Worm (Caenorhabditis elegans): Measurements from ENCODE around the gene fbxa-98.
"Not testable (repeated sequence)": the region's sequence is repeated elsewhere in the genome, so short reads cannot be mapped to it uniquely, and the experiment has no call there.

The fbxa-98 gene

ce11 chrIV:13633165-13633564 is at the start of gene fbxa-98:
TSS of gene fbxa-98 (plus strand) at chrIV:13633407.
- TF ChIP-seq med-1 (GFP tag; optimal IDR thresholded peaks at IDR 0.05; ENCODE audit: insufficient read depth) (no peak), T22C8.4 (GFP tag; IDR thresholded peaks at IDR 0.05) (no peak), tab-1 (GFP tag; IDR thresholded peaks at IDR 0.05) (no peak), flt-1 (GFP tag; IDR thresholded peaks at IDR 0.05) (no peak), cog-1 (tag; optimal IDR thresholded peaks at IDR 0.05) (no peak), ztf-23 (GFP tag; IDR thresholded peaks at IDR 0.05) (no peak), ztf-29 (GFP tag; IDR thresholded peaks at IDR 0.05) (no peak), klf-2 (GFP tag; conservative IDR thresholded peaks at IDR 0.05) (no peak), ref-1 (GFP tag; conservative IDR thresholded peaks at IDR 0.05) (no peak)

ce11 chrIV:13584646-13585045 is 48.6 kb upstream of the fbxa-98 start, which contains the start of gene sru-11:
TSS of gene sru-11 (plus strand) at chrIV:13584946.
- TF ChIP-seq ztf-29 (GFP tag; IDR thresholded peaks at IDR 0.05) (no peak), ztf-23 (GFP tag; IDR thresholded peaks at IDR 0.05) (no peak), cog-1 (tag; optimal IDR thresholded peaks at IDR 0.05) (no peak), flt-1 (GFP tag; IDR thresholded peaks at IDR 0.05) (no peak), med-1 (GFP tag; optimal IDR thresholded peaks at IDR 0.05; ENCODE audit: insufficient read depth) (no peak), ref-1 (GFP tag; conservative IDR thresholded peaks at IDR 0.05) (no peak), klf-2 (GFP tag; conservative IDR thresholded peaks at IDR 0.05) (no peak), tab-1 (GFP tag; IDR thresholded peaks at IDR 0.05) (no peak), T22C8.4 (GFP tag; IDR thresholded peaks at IDR 0.05) (no peak)

ce11 chrIV:13587175-13587574 is 46.0 kb upstream of the fbxa-98 start, which contains the start of gene Y45F10B.12:
TSS of gene Y45F10B.12 (plus strand) at chrIV:13587475.
- no peak for TF ChIP-seq ref-1 (GFP tag; conservative IDR thresholded peaks at IDR 0.05)
- no peak for TF ChIP-seq T22C8.4 (GFP tag; IDR thresholded peaks at IDR 0.05)

ce11 chrIV:13588544-13589043 is 44.6 kb upstream of the fbxa-98 start, which contains the start of gene sru-9:
TSS of gene sru-9 (plus strand) at chrIV:13588993.
- not testable (repeated sequence) for TF ChIP-seq cog-1 (tag; optimal IDR thresholded peaks at IDR 0.05); ref-1 (GFP tag; conservative IDR thresholded peaks at IDR 0.05); ztf-23 (GFP tag; IDR thresholded peaks at IDR 0.05)

ce11 chrIV:13591645-13592044 is 41.6 kb upstream of the fbxa-98 start, which contains the start of gene tsp-5:
TSS of gene tsp-5 (minus strand) at chrIV:13591745.
- TF ChIP-seq cog-1 (tag; optimal IDR thresholded peaks at IDR 0.05) (no peak), klf-2 (GFP tag; conservative IDR thresholded peaks at IDR 0.05) (no peak), tab-1 (GFP tag; IDR thresholded peaks at IDR 0.05) (no peak), med-1 (GFP tag; optimal IDR thresholded peaks at IDR 0.05; ENCODE audit: insufficient read depth) (no peak), T22C8.4 (GFP tag; IDR thresholded peaks at IDR 0.05) (no peak), ztf-23 (GFP tag; IDR thresholded peaks at IDR 0.05) (no peak), flt-1 (GFP tag; IDR thresholded peaks at IDR 0.05) (no peak)

- no peak for TF ChIP-seq med-1 (GFP tag; optimal IDR thresholded peaks at IDR 0.05; ENCODE audit: insufficient read depth)
- no peak for TF ChIP-seq T22C8.4 (GFP tag; IDR thresholded peaks at IDR 0.05)
- TF ChIP-seq flt-1 (GFP tag; IDR thresholded peaks at IDR 0.05), result no peak
- TF ChIP-seq ztf-23 (GFP tag; IDR thresholded peaks at IDR 0.05), result no peak
- no peak for TF ChIP-seq ztf-29 (GFP tag; IDR thresholded peaks at IDR 0.05)
- no peak for TF ChIP-seq cog-1 (tag; optimal IDR thresholded peaks at IDR 0.05)
Measured at ce11 chrIV:13593351-13593750, 39.9 kb upstream of the fbxa-98 start, which contains the start of gene Y45F10B.3. TSS of gene Y45F10B.3 (plus strand) at chrIV:13593651.

ce11 chrIV:13597813-13598212 is 35.4 kb upstream of the fbxa-98 start, which contains the start of gene Y45F10B.9:
TSS of gene Y45F10B.9 (minus strand) at chrIV:13597913.
- TF ChIP-seq ref-1 (GFP tag; conservative IDR thresholded peaks at IDR 0.05); cog-1 (tag; optimal IDR thresholded peaks at IDR 0.05); tab-1 (GFP tag; IDR thresholded peaks at IDR 0.05): not testable (repeated sequence)

- no peak for TF ChIP-seq ztf-29 (GFP tag; IDR thresholded peaks at IDR 0.05)
- no peak for TF ChIP-seq ref-1 (GFP tag; conservative IDR thresholded peaks at IDR 0.05)
- TF ChIP-seq flt-1 (GFP tag; IDR thresholded peaks at IDR 0.05), result no peak
Measured at ce11 chrIV:13600643-13601042, 32.6 kb upstream of the fbxa-98 start.

- TF ChIP-seq ref-1 (GFP tag; conservative IDR thresholded peaks at IDR 0.05) (no peak), flt-1 (GFP tag; IDR thresholded peaks at IDR 0.05) (no peak), cog-1 (tag; optimal IDR thresholded peaks at IDR 0.05) (no peak), klf-2 (GFP tag; conservative IDR thresholded peaks at IDR 0.05) (no peak), tab-1 (GFP tag; IDR thresholded peaks at IDR 0.05) (no peak), T22C8.4 (GFP tag; IDR thresholded peaks at IDR 0.05) (no peak), ztf-23 (GFP tag; IDR thresholded peaks at IDR 0.05) (no peak), med-1 (GFP tag; optimal IDR thresholded peaks at IDR 0.05; ENCODE audit: insufficient read depth) (no peak), ztf-29 (GFP tag; IDR thresholded peaks at IDR 0.05) (no peak)
Measured at ce11 chrIV:13601428-13601827, 31.8 kb upstream of the fbxa-98 start.

ce11 chrIV:13601973-13602669 is 31.1 kb upstream of the fbxa-98 start, which contains the start of gene Y45F10B.59:
TSS of gene Y45F10B.59 (plus strand) at chrIV:13602619.
- no peak for TF ChIP-seq med-1 (GFP tag; optimal IDR thresholded peaks at IDR 0.05; ENCODE audit: insufficient read depth)
- no peak for TF ChIP-seq ztf-23 (GFP tag; IDR thresholded peaks at IDR 0.05)
- TF ChIP-seq klf-2 (GFP tag; conservative IDR thresholded peaks at IDR 0.05), result no peak
- no peak for TF ChIP-seq cog-1 (tag; optimal IDR thresholded peaks at IDR 0.05)
- no peak for TF ChIP-seq tab-1 (GFP tag; IDR thresholded peaks at IDR 0.05)
- TF ChIP-seq ref-1 (GFP tag; conservative IDR thresholded peaks at IDR 0.05), result no peak
- no peak for TF ChIP-seq flt-1 (GFP tag; IDR thresholded peaks at IDR 0.05)
- TF ChIP-seq ztf-29 (GFP tag; IDR thresholded peaks at IDR 0.05), result no peak
- no peak for TF ChIP-seq T22C8.4 (GFP tag; IDR thresholded peaks at IDR 0.05)
